Worm (Caenorhabditis elegans) whole organism, L4 larva: ENCODE measurements around the gene C07A9.10.
"Not testable (repeated sequence)": the region's sequence is repeated elsewhere in the genome, so short reads cannot be mapped to it uniquely, and the experiment has no call there.

ENCODE experiments used
- F10B5.3 ChIP-seq: sonication (generic microtip); optimal IDR thresholded peaks from 2 replicates; lab custom pipeline; 2016; ENCODE audit warnings: mild to moderate bottlenecking, missing genetic modification characterization, missing compliant biosample characterization
- F26F4.8 ChIP-seq: fragments of 200-800 bp; sonication (Bioruptor generic); conservative IDR thresholded peaks from 2 replicates; pipeline ENCODE4 v1.3.6; 2022; ENCODE audit warnings: missing genetic modification characterization, missing compliant biosample characterization
- T26A8.4 ChIP-seq: fragments of 200-800 bp; sonication (Bioruptor generic); IDR thresholded peaks from 2 replicates; pipeline ENCODE4 v1.3.6; 2022; ENCODE audit warnings: missing genetic modification characterization, missing compliant biosample characterization
- ZK546.5 ChIP-seq, 2 experiments: sonication (generic microtip); optimal IDR thresholded peaks; 2 replicates each; lab custom pipeline; 2017; ENCODE audit warnings: missing biosample characterization in 2 of 2, missing genetic modification characterization in 2 of 2
- aha-1 ChIP-seq: fragments of 150-350 bp; peaks from one replicate; lab custom pipeline; 2014; ENCODE audit warnings: missing biosample characterization, missing genetic modification characterization
- attf-4 ChIP-seq: sonication (generic microtip); optimal IDR thresholded peaks from 3 replicates; lab custom pipeline; 2017; ENCODE audit warnings: missing biosample characterization, missing genetic modification characterization
- ceh-28 ChIP-seq: fragments of 150-350 bp; optimal IDR thresholded peaks from 2 replicates; lab custom pipeline; 2014; ENCODE audit warnings: missing biosample characterization, missing genetic modification reagents, missing genetic modification characterization
- ceh-32 ChIP-seq: sonication (generic microtip); optimal IDR thresholded peaks from 2 replicates; lab custom pipeline; 2016; ENCODE audit warnings: mild to moderate bottlenecking, missing genetic modification characterization, missing compliant biosample characterization; ENCODE audit not compliant: poor library complexity
- ceh-44 ChIP-seq: fragments of 200-800 bp; sonication (Bioruptor generic); IDR thresholded peaks from 2 replicates; pipeline ENCODE4 v1.3.6; 2022; ENCODE audit warnings: missing genetic modification reagents, missing genetic modification characterization, missing compliant biosample characterization
- ces-1 ChIP-seq: fragments of 150-350 bp; sonication (generic microtip); optimal IDR thresholded peaks from 4 replicates; lab custom pipeline; 2014; ENCODE audit warnings: missing biosample characterization, missing genetic modification reagents, missing genetic modification characterization
- cey-2 ChIP-seq: sonication (generic microtip); optimal IDR thresholded peaks from 3 replicates; lab custom pipeline; 2017; ENCODE audit warnings: missing genetic modification characterization, mild to moderate bottlenecking, missing compliant biosample characterization, antibody characterized with exemption, borderline replicate concordance; ENCODE audit not compliant: insufficient read depth
- ctbp-1 ChIP-seq: fragments of 200-800 bp; sonication (Bioruptor generic); IDR thresholded peaks from 2 replicates; pipeline ENCODE4 v1.3.6; 2022; ENCODE audit warnings: missing genetic modification reagents, missing genetic modification characterization, missing compliant biosample characterization
- daf-8 ChIP-seq: fragments of 200-800 bp; sonication (Bioruptor generic); IDR thresholded peaks from 2 replicates; pipeline ENCODE4 v1.3.6; 2022; ENCODE audit warnings: missing genetic modification characterization, missing compliant biosample characterization
- dmd-6 ChIP-seq: fragments of 200-800 bp; sonication (Bioruptor generic); IDR thresholded peaks from 2 replicates; pipeline ENCODE4 v1.3.6; 2022; ENCODE audit warnings: missing genetic modification reagents, missing genetic modification characterization, missing compliant biosample characterization
- dmd-8 ChIP-seq: fragments of 200-800 bp; sonication (Bioruptor generic); IDR thresholded peaks from 2 replicates; pipeline ENCODE4 v1.3.6; 2022; ENCODE audit warnings: missing genetic modification characterization, missing compliant biosample characterization
- dmd-9 ChIP-seq: fragments of 200-800 bp; sonication (Bioruptor generic); IDR thresholded peaks from 2 replicates; pipeline ENCODE4 v1.3.6; 2022; ENCODE audit warnings: missing genetic modification reagents, missing genetic modification characterization, missing compliant biosample characterization
- egl-27 ChIP-seq: sonication (generic microtip); optimal IDR thresholded peaks from 3 replicates; lab custom pipeline; 2017; ENCODE audit warnings: missing biosample characterization, missing genetic modification reagents, missing genetic modification characterization
- egl-43 ChIP-seq: fragments of 200-800 bp; sonication (Bioruptor generic); IDR thresholded peaks from 2 replicates; pipeline ENCODE4 v1.3.6; 2022; ENCODE audit warnings: missing genetic modification reagents, missing genetic modification characterization, missing compliant biosample characterization
- gei-8 ChIP-seq: fragments of 200-800 bp; sonication (Bioruptor generic); optimal IDR thresholded peaks from 2 replicates; lab custom pipeline; 2018; ENCODE audit warnings: mild to moderate bottlenecking, missing genetic modification characterization, missing compliant biosample characterization
- hif-1 ChIP-seq, 2 experiments: sonication (generic microtip); optimal IDR thresholded peaks; 2 replicates each; lab custom pipeline; 2016 to 2017; ENCODE audit warnings: missing compliant biosample characterization in 2 of 2, missing genetic modification characterization in 2 of 2, missing genetic modification reagents in 2 of 2, missing genotype in 2 of 2, mild to moderate bottlenecking in 1 of 2
- hlh-11 ChIP-seq: fragments of 200-800 bp; sonication (Bioruptor generic); optimal IDR thresholded peaks from 2 replicates; lab custom pipeline; 2018; ENCODE audit warnings: mild to moderate bottlenecking, missing genetic modification characterization, missing compliant biosample characterization
- hmg-1.1 ChIP-seq: fragments of 200-800 bp; sonication (Bioruptor generic); IDR thresholded peaks from 2 replicates; pipeline ENCODE4 v1.3.6; 2022; ENCODE audit warnings: missing genetic modification reagents, missing genetic modification characterization, missing compliant biosample characterization
- jun-1 ChIP-seq: fragments of 150-350 bp; optimal IDR thresholded peaks from 2 replicates; lab custom pipeline; 2014; ENCODE audit warnings: missing biosample characterization, missing genetic modification reagents, missing genetic modification characterization
- lin-13 ChIP-seq: fragments of 150-350 bp; optimal IDR thresholded peaks from 2 replicates; lab custom pipeline; 2014; ENCODE audit warnings: missing biosample characterization, missing genetic modification reagents, missing genetic modification characterization
- lin-39 ChIP-seq: fragments of 150-350 bp; optimal IDR thresholded peaks from 2 replicates; lab custom pipeline; 2014; ENCODE audit warnings: missing biosample characterization, missing genetic modification reagents, missing genetic modification characterization
- lir-3 ChIP-seq: sonication (generic microtip); optimal IDR thresholded peaks from 2 replicates; lab custom pipeline; 2016; ENCODE audit warnings: mild to moderate bottlenecking, missing genetic modification characterization, missing compliant biosample characterization
- mdt-29 ChIP-seq: fragments of 200-800 bp; sonication (Bioruptor generic); IDR thresholded peaks from 2 replicates; pipeline ENCODE4 v1.3.6; 2022; ENCODE audit warnings: missing genetic modification reagents, missing genetic modification characterization, missing compliant biosample characterization
- mes-2 ChIP-seq: sonication (generic microtip); optimal IDR thresholded peaks from 2 replicates; lab custom pipeline; 2016; ENCODE audit warnings: missing genotype, mild to moderate bottlenecking, missing genetic modification characterization, missing compliant biosample characterization; ENCODE audit not compliant: poor library complexity, severe bottlenecking
- nhr-10 ChIP-seq: fragments of 150-350 bp; optimal IDR thresholded peaks from 2 replicates; lab custom pipeline; 2014; ENCODE audit warnings: missing biosample characterization, missing genetic modification characterization
- nhr-111 ChIP-seq: fragments of 200-800 bp; sonication (Bioruptor generic); optimal IDR thresholded peaks from 2 replicates; lab custom pipeline; 2018; ENCODE audit warnings: mild to moderate bottlenecking, missing genetic modification characterization, missing compliant biosample characterization
- nhr-237 ChIP-seq: sonication (generic microtip); optimal IDR thresholded peaks from 2 replicates; lab custom pipeline; 2017; ENCODE audit warnings: missing biosample characterization, missing genetic modification characterization
- nhr-41 ChIP-seq: fragments of 200-800 bp; sonication (Bioruptor generic); IDR thresholded peaks from 2 replicates; pipeline ENCODE4 v1.3.6; 2022; ENCODE audit warnings: missing genetic modification reagents, missing genetic modification characterization, missing compliant biosample characterization
- nhr-77 ChIP-seq: fragments of 150-350 bp; optimal IDR thresholded peaks from 2 replicates; lab custom pipeline; 2014; ENCODE audit warnings: missing biosample characterization, missing genetic modification characterization
- pha-4 ChIP-seq, 2 experiments: fragments of 150-350 bp in 1 of 2; fragments of 200-800 bp in 1 of 2; sonication (Bioruptor generic) in 1 of 2; IDR thresholded peaks in 1 of 2; optimal IDR thresholded peaks in 1 of 2; 2 replicates each; pipeline versions ENCODE4 v1.3.6 to Lab custom; 2014 to 2022; ENCODE audit warnings: missing genetic modification characterization in 2 of 2, missing genetic modification reagents in 2 of 2, missing biosample characterization in 1 of 2, missing compliant biosample characterization in 1 of 2
- sdz-12 ChIP-seq: fragments of 200-800 bp; sonication (Bioruptor generic); optimal IDR thresholded peaks from 2 replicates; lab custom pipeline; 2018; ENCODE audit warnings: mild to moderate bottlenecking, missing genetic modification characterization, missing compliant biosample characterization
- spr-3 ChIP-seq: fragments of 200-800 bp; sonication (Bioruptor generic); optimal IDR thresholded peaks from 2 replicates; lab custom pipeline; 2018; ENCODE audit warnings: mild to moderate bottlenecking, missing genetic modification characterization, missing compliant biosample characterization
- tag-97 ChIP-seq: fragments of 200-800 bp; sonication (Bioruptor generic); IDR thresholded peaks from 2 replicates; pipeline ENCODE4 v1.3.6; 2022; ENCODE audit warnings: missing genetic modification characterization, missing compliant biosample characterization
- unc-130 ChIP-seq: sonication (generic microtip); optimal IDR thresholded peaks from 2 replicates; lab custom pipeline; 2016; ENCODE audit warnings: missing genetic modification reagents, missing genetic modification characterization, missing compliant biosample characterization
- unc-62 ChIP-seq, 3 experiments: fragments of 150-350 bp in 1 of 3; sonication (generic microtip); optimal IDR thresholded peaks in 2 of 3; peaks in 1 of 3; 1 replicate in 1 of 3; 2 replicates in 2 of 3; lab custom pipeline; 2014 to 2017; ENCODE audit warnings: missing biosample characterization in 3 of 3, missing genetic modification characterization in 3 of 3, missing genetic modification reagents in 3 of 3, missing genotype in 1 of 3
- zag-1 ChIP-seq: fragments of 150-350 bp; optimal IDR thresholded peaks from 2 replicates; lab custom pipeline; 2014; ENCODE audit warnings: missing biosample characterization, missing genetic modification characterization
- zip-11 ChIP-seq: fragments of 200-800 bp; sonication (Bioruptor generic); IDR thresholded peaks from 2 replicates; pipeline ENCODE4 v1.3.6; 2022; ENCODE audit warnings: missing genetic modification characterization, missing compliant biosample characterization
- ztf-7 ChIP-seq: fragments of 150-350 bp; optimal IDR thresholded peaks from 2 replicates; lab custom pipeline; 2014; ENCODE audit warnings: missing biosample characterization, missing genetic modification characterization

The C07A9.10 gene

DNA sequence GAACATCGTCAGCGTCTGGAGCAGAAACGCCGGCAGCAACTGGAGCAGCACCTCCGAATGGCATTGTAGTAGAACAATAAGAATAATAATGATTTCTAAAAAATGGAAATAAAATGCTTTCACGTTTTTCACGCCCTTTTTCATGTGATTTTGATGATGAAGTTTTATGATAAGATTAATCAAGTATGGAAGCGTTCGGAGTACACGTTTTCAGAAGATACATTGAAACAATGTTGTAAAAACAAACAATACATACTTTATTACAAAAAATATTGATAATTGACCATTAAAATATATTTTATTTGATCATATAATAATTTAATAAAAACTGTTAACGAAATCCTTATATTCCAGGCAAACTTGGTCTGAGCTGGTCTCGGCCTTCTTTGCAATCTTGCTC, 4.7 kb downstream of the C07A9.10 start, which contains the start of gene C07A9.13:
Gene C07A9.13, minus strand, starts transcription at position 101 of the 400 bp plus-strand sequence.
- peak in 1 of 2 experiments; percentile 11 for TF ChIP-seq unc-62 (GFP tag; optimal IDR thresholded peaks at IDR 0.05 in 1 of 2; lab: Kevin White, UChicago)
- TF ChIP-seq unc-62 (tag; optimal IDR thresholded peaks at IDR 0.05; lab: Kevin White, UChicago) = not testable (repeated sequence)

DNA sequence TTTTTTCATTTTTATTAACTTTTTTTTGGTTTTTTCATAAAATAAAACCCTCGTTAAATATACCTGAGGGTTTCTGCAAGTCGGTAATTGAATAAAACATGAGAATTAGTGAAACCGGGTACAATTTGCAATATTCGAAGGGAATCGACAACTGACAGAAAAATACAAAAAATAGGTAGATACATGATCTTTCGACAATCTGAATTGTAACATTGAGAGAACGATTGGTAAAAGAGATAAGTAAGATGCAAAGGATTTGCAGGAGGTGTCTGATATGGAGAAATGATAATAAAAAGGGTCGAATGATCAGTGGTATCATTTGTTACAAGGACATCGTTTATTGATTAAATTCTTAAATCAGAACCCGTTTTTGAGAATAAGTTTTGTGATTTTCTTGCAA, 7.0 kb downstream of the C07A9.10 start, which contains the start of gene ugt-60:
Gene ugt-60, minus strand, starts transcription at position 233 of the 400 bp plus-strand sequence.
- TF ChIP-seq nhr-10 (tag; lab: Kevin White, UChicago) = no peak
- TF ChIP-seq unc-62 (GFP tag; optimal IDR thresholded peaks at IDR 0.05 in 1 of 2; lab: Kevin White, UChicago) = peak in 1 of 2 experiments; percentile 55
- TF ChIP-seq unc-62 (tag; optimal IDR thresholded peaks at IDR 0.05; lab: Kevin White, UChicago) = no peak

DNA sequence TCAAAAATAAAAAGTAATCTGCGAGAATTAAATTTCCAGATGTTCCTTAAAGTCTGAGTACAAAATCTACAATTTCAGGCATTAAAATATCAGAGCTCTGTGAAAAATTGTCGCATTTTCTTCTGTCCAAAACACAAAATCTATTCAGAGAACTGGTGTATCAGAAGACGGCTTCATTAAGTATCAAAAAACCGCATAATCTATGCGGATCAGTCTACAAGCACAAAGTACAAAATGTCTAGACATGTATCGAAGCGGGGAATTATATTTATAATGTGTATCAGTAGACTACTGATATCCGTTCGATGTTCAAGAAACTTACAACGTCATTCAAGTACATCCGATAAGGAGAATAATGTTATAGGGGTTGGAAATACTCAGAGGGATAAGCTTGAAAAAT, 16.3 kb downstream of the C07A9.10 start:
- no peak for TF ChIP-seq ceh-32 (tag; lab: Kevin White, UChicago)

DNA sequence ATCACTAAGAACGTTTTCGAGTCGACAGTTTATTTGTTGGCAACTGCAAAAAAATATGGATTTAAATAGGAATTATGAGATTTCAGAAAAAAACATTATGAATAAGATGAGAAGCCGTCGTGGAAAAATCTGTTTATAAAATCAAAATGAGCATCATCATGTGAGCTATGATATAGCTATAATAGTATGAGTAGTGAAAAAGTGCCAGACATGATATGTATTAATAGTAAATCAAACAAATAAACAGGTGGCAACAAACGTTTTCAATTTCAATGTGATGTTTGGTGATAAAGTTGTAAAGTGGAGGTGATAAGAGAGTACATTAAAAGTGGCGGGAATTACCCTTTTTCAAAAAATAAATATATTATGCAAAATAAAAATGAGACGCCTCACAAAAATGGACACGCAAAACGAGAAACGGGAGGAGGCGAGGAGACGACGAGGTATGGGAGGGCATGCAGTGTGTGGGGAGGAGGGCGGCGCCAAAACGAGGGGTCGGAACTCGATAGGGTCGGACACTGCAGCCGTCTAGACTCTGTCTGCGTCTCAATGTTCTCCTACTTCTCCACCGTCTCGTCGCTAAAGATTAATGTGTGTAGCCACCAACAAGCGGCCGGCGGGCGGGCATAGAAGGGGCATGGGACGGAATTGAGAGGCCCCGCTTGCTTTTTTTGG, 18.1 kb downstream of the C07A9.10 start, which contains the start of gene C07A9.9:
Gene C07A9.9, minus strand, starts transcription at position 51 of the 675 bp plus-strand sequence.
- TF ChIP-seq dmd-8 = no peak
- TF ChIP-seq mdt-29 = no peak
- peak; percentile 2 for TF ChIP-seq nhr-77 (tag; lab: Kevin White, UChicago)
- TF ChIP-seq mes-2 (tag; lab: Kevin White, UChicago) = peak; percentile 55
- no peak; the same call in 1 of the 2 replicates for TF ChIP-seq nhr-41 (GFP tag; lab: Robert Waterston, UW)
- peak; percentile 83 for TF ChIP-seq dmd-6 (GFP tag; lab: Robert Waterston, UW)
- no peak for TF ChIP-seq nhr-10 (tag; lab: Kevin White, UChicago)
- TF ChIP-seq ctbp-1 = peak; percentile 64
- no peak for TF ChIP-seq gei-8 (GFP tag; lab: Kevin White, UChicago)
- TF ChIP-seq egl-27 (tag; lab: Kevin White, UChicago) = no peak
- TF ChIP-seq lin-39 (tag; lab: Kevin White, UChicago) = no peak
- TF ChIP-seq aha-1 (tag; lab: Kevin White, UChicago) = peak; percentile 99
- TF ChIP-seq sdz-12 (GFP tag; lab: Kevin White, UChicago) = no peak
- peak; percentile 55 for TF ChIP-seq cey-2 (tag; lab: Kevin White, UChicago)
- TF ChIP-seq ztf-7 = no peak
- no peak for TF ChIP-seq nhr-237
- TF ChIP-seq nhr-111 (GFP tag; lab: Kevin White, UChicago) = no peak
- TF ChIP-seq hmg-1.1 (GFP tag; lab: Robert Waterston, UW) = peak; percentile 72
- TF ChIP-seq ceh-44 (GFP tag; lab: Robert Waterston, UW) = no peak
- TF ChIP-seq unc-130 (GFP tag; lab: Kevin White, UChicago) = no peak
- no peak for TF ChIP-seq F26F4.8 (GFP tag; lab: Robert Waterston, UW)
- TF ChIP-seq F10B5.3 (tag; lab: Kevin White, UChicago) = no peak
- peak; percentile 76 for TF ChIP-seq egl-43 (GFP tag; lab: Robert Waterston, UW)
- TF ChIP-seq ceh-28 (tag; lab: Kevin White, UChicago) = peak; percentile 6
- peak; percentile 93 for TF ChIP-seq hlh-11 (tag; lab: Kevin White, UChicago)
- TF ChIP-seq T26A8.4 (GFP tag; lab: Robert Waterston, UW) = no peak; the same call in 1 of the 2 replicates
- TF ChIP-seq spr-3 (GFP tag; lab: Kevin White, UChicago) = no peak
- TF ChIP-seq zip-11 = no peak
- peak; percentile 60; the same call in 1 of the 2 replicates for TF ChIP-seq pha-4 (GFP tag; IDR thresholded peaks at IDR 0.05; lab: Robert Waterston, UW)
- TF ChIP-seq pha-4 (tag; optimal IDR thresholded peaks at IDR 0.05; lab: Kevin White, UChicago) = no peak
- TF ChIP-seq lir-3 (tag; lab: Kevin White, UChicago) = no peak
- no peak for TF ChIP-seq jun-1 (tag; lab: Kevin White, UChicago)
- TF ChIP-seq lin-13 (GFP tag; lab: Kevin White, UChicago) = peak; percentile 11
- no peak for TF ChIP-seq daf-8 (GFP tag; lab: Robert Waterston, UW)
- no peak for TF ChIP-seq dmd-9 (GFP tag; lab: Robert Waterston, UW)
- no peak for TF ChIP-seq ces-1 (GFP tag; lab: Kevin White, UChicago)
- peak in 1 of 2 experiments; percentile 73 for TF ChIP-seq hif-1 (tag; optimal IDR thresholded peaks at IDR 0.05; lab: Kevin White, UChicago)
- TF ChIP-seq ZK546.5 (tag; optimal IDR thresholded peaks at IDR 0.05; lab: Kevin White, UChicago) = no peak
- TF ChIP-seq tag-97 (GFP tag; lab: Robert Waterston, UW) = no peak
- peak; percentile 1 for TF ChIP-seq zag-1 (tag; lab: Kevin White, UChicago)
- TF ChIP-seq attf-4 (tag; lab: Kevin White, UChicago) = no peak
